Fruit fly (Drosophila melanogaster): Measurements from ENCODE around the gene Agpat1.

- TF ChIP-seq CG8119 (GFP tag; IDR thresholded peaks at IDR 0.05), result peak; percentile 74; the same call in 2 of the 3 replicates
- TF ChIP-seq Lpt (GFP tag; optimal IDR thresholded peaks at IDR 0.05), result peak; percentile 58
- TF ChIP-seq CG1621 (tag; optimal IDR thresholded peaks at IDR 0.05), result peak; percentile 55
- TF ChIP-seq Eip93F (GFP tag; optimal IDR thresholded peaks at IDR 0.05), result peak; percentile 90
- TF ChIP-seq CG16779 (tag; optimal IDR thresholded peaks at IDR 0.05), result peak; percentile 86
Measured at dm6 chrX:12735478-12736428, 29.3 kb upstream of the Agpat1 start.
